Fruit fly (Drosophila melanogaster) whole organism, adult: ENCODE data around the gene Fbw5.

Source experiments
- CG11617 ChIP-seq: fragments of 200-800 bp; sonication (Bioruptor generic); optimal IDR thresholded peaks from 2 replicates; lab custom pipeline; 2017; ENCODE audit warnings: mild to moderate bottlenecking, missing biosample characterization, missing genetic modification reagents, missing genetic modification characterization
- CG1620 ChIP-seq: fragments of 200-800 bp; sonication (Bioruptor generic); optimal IDR thresholded peaks from 2 replicates; lab custom pipeline; 2016; ENCODE audit warnings: missing biosample characterization, missing genetic modification characterization
- CG33017 ChIP-seq: fragments of 200-800 bp; sonication (Bioruptor generic); optimal IDR thresholded peaks from 2 replicates; lab custom pipeline; 2018; ENCODE audit warnings: missing biosample characterization, mild to moderate bottlenecking, missing genetic modification characterization, moderate library complexity
- CG5204 ChIP-seq: fragments of 200-800 bp; sonication (Bioruptor generic); optimal IDR thresholded peaks from 2 replicates; lab custom pipeline; 2016; ENCODE audit warnings: missing biosample characterization, missing genetic modification characterization
- CG7045 ChIP-seq: fragments of 200-800 bp; sonication (Bioruptor generic); optimal IDR thresholded peaks from 2 replicates; lab custom pipeline; 2017; ENCODE audit warnings: missing biosample characterization, mild to moderate bottlenecking, missing genetic modification characterization
- Mnt ChIP-seq: fragments of 200-800 bp; sonication (Bioruptor generic); optimal IDR thresholded peaks from 2 replicates; lab custom pipeline; 2016; ENCODE audit warnings: missing biosample characterization, mild to moderate bottlenecking, missing genetic modification characterization
- cic ChIP-seq: fragments of 200-800 bp; sonication (Bioruptor generic); optimal IDR thresholded peaks from 2 replicates; lab custom pipeline; 2017; ENCODE audit warnings: missing biosample characterization, mild to moderate bottlenecking, missing genetic modification characterization, moderate library complexity
- cnc ChIP-seq, 2 experiments: fragments of >200 bp; optimal IDR thresholded peaks; 2 replicates each; lab custom pipeline; 2017
- ovo ChIP-seq: fragments of 200-800 bp; sonication (Bioruptor generic); optimal IDR thresholded peaks from 2 replicates; lab custom pipeline; 2016; ENCODE audit warnings: missing biosample characterization, missing genetic modification characterization
- pad ChIP-seq: fragments of 200-800 bp; sonication (Bioruptor generic); optimal IDR thresholded peaks from 3 replicates; lab custom pipeline; 2017; ENCODE audit warnings: missing biosample characterization, missing genetic modification characterization, mild to moderate bottlenecking, moderate library complexity, missing genetic modification reagents

dm6 chr2L:6075345-6075744, 9.6 kb upstream of the Fbw5 start:
- TF ChIP-seq cnc (optimal IDR thresholded peaks at IDR 0.05; lab: Kevin White, UChicago) (no peak), CG7045 (GFP tag; lab: Kevin White, UChicago) (no peak), Mnt (no peak), CG5204 (GFP tag; lab: Kevin White, UChicago) (no peak), cic (GFP tag; lab: Kevin White, UChicago) (no peak), ovo (GFP tag; lab: Kevin White, UChicago) (no peak), CG33017 (tag; lab: Kevin White, UChicago) (no peak), CG11617 (GFP tag; lab: Kevin White, UChicago) (no peak), CG1620 (GFP tag; lab: Kevin White, UChicago) (no peak), pad (GFP tag; lab: Kevin White, UChicago) (no peak)
